Fruit fly (Drosophila melanogaster): Measurements from ENCODE around the gene Rcd7.

Rcd7 gene

dm6 chr3L:19557197-19557995 lies 12.5 kb downstream of the Rcd7 start (continued):
- no peak for TF ChIP-seq CG13894 (tag; optimal IDR thresholded peaks at IDR 0.05)
- TF ChIP-seq nom (GFP tag; optimal IDR thresholded peaks at IDR 0.05) = peak; percentile 71
- TF ChIP-seq Kr (GFP tag; optimal IDR thresholded peaks at IDR 0.05) = no peak
- TF ChIP-seq Med (GFP tag) = no peak
- TF ChIP-seq CG3065 (GFP tag; optimal IDR thresholded peaks at IDR 0.05) = no peak
- TF ChIP-seq CG43689 (GFP tag; IDR thresholded peaks at IDR 0.05) = no peak
- TF ChIP-seq Dll (GFP tag; IDR thresholded peaks at IDR 0.05; ENCODE audit: partially characterized antibody) = no peak
- TF ChIP-seq B-H2 (GFP tag; optimal IDR thresholded peaks at IDR 0.05) = no peak
- no peak for TF ChIP-seq Doc3 (GFP tag; IDR thresholded peaks at IDR 0.05; ENCODE audit: partially characterized antibody)
- TF ChIP-seq TFAM (GFP tag; optimal IDR thresholded peaks at IDR 0.05) = no peak
- TF ChIP-seq corto (GFP tag; optimal IDR thresholded peaks at IDR 0.05) = peak; percentile 52
- TF ChIP-seq Stat92E (GFP tag; optimal IDR thresholded peaks at IDR 0.05) = peak in 1 of 3 experiments; percentile 9
- TF ChIP-seq sob (GFP tag; IDR thresholded peaks at IDR 0.05) = no peak
- TF ChIP-seq CG33557 (GFP tag; optimal IDR thresholded peaks at IDR 0.05) = peak; percentile 81
- TF ChIP-seq Gsc (GFP tag; IDR thresholded peaks at IDR 0.05) = no peak
- TF ChIP-seq fd96Cb (tag; optimal IDR thresholded peaks at IDR 0.05) = peak; percentile 25
- TF ChIP-seq bigmax (GFP tag; optimal IDR thresholded peaks at IDR 0.05) = no peak
- no peak for TF ChIP-seq pros (GFP tag; optimal IDR thresholded peaks at IDR 0.05)
- TF ChIP-seq CG15479 (GFP tag; optimal IDR thresholded peaks at IDR 0.05) = no peak
- TF ChIP-seq sisA (GFP tag; IDR thresholded peaks at IDR 0.05) = no peak
- TF ChIP-seq ac (GFP tag; optimal IDR thresholded peaks at IDR 0.05) = peak; percentile 78
- TF ChIP-seq Scr (GFP tag; IDR thresholded peaks at IDR 0.05; ENCODE audit: partially characterized antibody) = no peak
- TF ChIP-seq CG9609 (GFP tag; optimal IDR thresholded peaks at IDR 0.05) = no peak
- no peak for TF ChIP-seq ken (GFP tag; IDR thresholded peaks at IDR 0.05)
- no peak for TF ChIP-seq usp (GFP tag; optimal IDR thresholded peaks at IDR 0.05)
- TF ChIP-seq CG12744 (GFP tag; optimal IDR thresholded peaks at IDR 0.05) = no peak
- TF ChIP-seq CG9215 (GFP tag; IDR thresholded peaks at IDR 0.05) = no peak
- no peak for TF ChIP-seq kay (GFP tag; optimal IDR thresholded peaks at IDR 0.05)
- no peak for TF ChIP-seq sr (GFP tag; IDR thresholded peaks at IDR 0.05)
- no peak for TF ChIP-seq CG18619 (GFP tag; optimal IDR thresholded peaks at IDR 0.05)
- TF ChIP-seq CG16815 (GFP tag; optimal IDR thresholded peaks at IDR 0.05) = peak; percentile 24
- no peak for TF ChIP-seq dan (GFP tag; IDR thresholded peaks at IDR 0.05)
- no peak for TF ChIP-seq hb (GFP tag; IDR thresholded peaks at IDR 0.05; ENCODE audit: partially characterized antibody)
- TF ChIP-seq CG12219 (GFP tag; optimal IDR thresholded peaks at IDR 0.05) = no peak
- no peak for TF ChIP-seq Tbp (GFP tag; optimal IDR thresholded peaks at IDR 0.05)
- TF ChIP-seq dmrt11E (tag; optimal IDR thresholded peaks at IDR 0.05) = peak; percentile 88
- TF ChIP-seq CG16813 (GFP tag; IDR thresholded peaks at IDR 0.05; ENCODE audit: partially characterized antibody) = no peak
- TF ChIP-seq CG7839 (tag; optimal IDR thresholded peaks at IDR 0.05) = no peak
- no peak for TF ChIP-seq Lim3 (GFP tag; IDR thresholded peaks at IDR 0.05)
- TF ChIP-seq CHES-1-like (GFP tag; optimal IDR thresholded peaks at IDR 0.05) = no peak
- TF ChIP-seq wdn (GFP tag; IDR thresholded peaks at IDR 0.05) = no peak
- no peak for TF ChIP-seq CG10959 (GFP tag; IDR thresholded peaks at IDR 0.05)
- no peak for TF ChIP-seq nerfin-1 (tag; optimal IDR thresholded peaks at IDR 0.05)
- no peak for TF ChIP-seq Ptx1 (GFP tag; IDR thresholded peaks at IDR 0.05)
- no peak for TF ChIP-seq amos (GFP tag; IDR thresholded peaks at IDR 0.05; ENCODE audit: partially characterized antibody)
- TF ChIP-seq tgo (GFP tag; IDR thresholded peaks at IDR 0.05) = no peak
- TF ChIP-seq Xbp1 (GFP tag; optimal IDR thresholded peaks at IDR 0.05) = no peak
- no peak for TF ChIP-seq CG1792 (GFP tag; optimal IDR thresholded peaks at IDR 0.05)
- TF ChIP-seq CG15269 (tag; optimal IDR thresholded peaks at IDR 0.05) = no peak

Measured in whole organism, embryonic.